Worm (Caenorhabditis elegans): ENCODE measurements around the gene F18E3.10.

DNA sequence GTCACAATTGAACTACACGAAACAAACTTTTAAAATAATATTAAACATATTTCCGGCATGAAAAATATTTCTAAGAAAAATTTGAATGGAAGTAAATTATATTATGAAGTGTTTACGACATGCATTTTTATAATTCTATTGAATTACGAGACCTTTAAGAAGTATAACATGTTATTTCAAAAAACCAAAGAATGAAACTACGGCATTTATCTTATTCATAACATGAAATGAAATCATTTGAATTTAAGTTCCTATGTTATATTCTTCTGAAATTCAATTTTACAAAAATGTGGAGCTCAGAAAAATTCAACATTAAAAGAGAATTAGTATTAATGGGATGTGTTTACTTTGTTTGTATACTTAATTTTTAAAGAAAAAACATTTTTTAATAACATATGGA is 6.8 kb upstream of the F18E3.10 start, which contains the start of gene srw-71:
- TF ChIP-seq T26A5.8 (tag; optimal IDR thresholded peaks at IDR 0.05) (no peak), Y53F4B.3 (GFP tag; IDR thresholded peaks at IDR 0.05) (no peak), ceh-27 (GFP tag; optimal IDR thresholded peaks at IDR 0.05) (no peak), ceh-58 (GFP tag; IDR thresholded peaks at IDR 0.05) (no peak), madf-3 (GFP tag; IDR thresholded peaks at IDR 0.05) (no peak), madf-6 (GFP tag; IDR thresholded peaks at IDR 0.05) (no peak), gei-17 (GFP tag; optimal IDR thresholded peaks at IDR 0.05) (no peak), rec-8 (tag; optimal IDR thresholded peaks at IDR 0.05) (no peak)
